Fruit fly (Drosophila melanogaster): ENCODE data around the gene cyst.

Gene cyst

DNA sequence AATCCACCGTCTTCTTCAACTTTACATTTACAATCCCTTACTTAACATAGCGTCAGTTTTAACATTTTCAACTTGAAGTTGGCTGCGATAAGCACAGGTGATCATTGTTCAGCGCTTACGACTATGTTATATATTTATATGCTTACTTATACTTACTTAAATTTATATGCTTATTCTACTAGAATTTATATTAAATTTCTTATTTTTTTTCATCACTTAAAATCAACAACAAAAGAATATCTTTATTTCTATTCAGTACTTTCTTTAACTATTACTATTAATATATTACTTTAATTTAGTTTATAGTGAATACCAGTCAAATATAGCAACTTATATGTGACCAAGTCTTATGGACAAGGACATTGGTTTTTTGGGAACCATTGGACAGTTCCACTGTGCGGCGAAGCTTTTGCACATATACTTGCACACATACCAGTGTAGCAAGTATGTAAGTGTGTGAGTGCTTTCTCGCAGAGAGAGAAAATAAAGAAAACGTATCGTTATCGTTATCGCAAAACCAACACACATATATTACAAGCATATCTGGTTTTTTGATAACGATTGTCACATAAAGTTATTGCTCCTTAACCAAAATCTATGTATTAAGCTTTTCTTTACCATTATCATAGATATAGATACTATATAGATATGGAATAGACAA is 8.7 kb upstream of the cyst start, which contains the start of gene Hasp (continued):
- TF ChIP-seq CG10274 (GFP tag; optimal IDR thresholded peaks at IDR 0.05) (no peak), CG17385 (GFP tag; optimal IDR thresholded peaks at IDR 0.05) (peak; percentile 29), corto (GFP tag; optimal IDR thresholded peaks at IDR 0.05) (no peak), grau (tag; optimal IDR thresholded peaks at IDR 0.05) (peak; percentile 66), lov (optimal IDR thresholded peaks at IDR 0.05) (no peak), lov (GFP tag; IDR thresholded peaks at IDR 0.05) (no peak), Scr (GFP tag; IDR thresholded peaks at IDR 0.05; ENCODE audit: partially characterized antibody) (peak; percentile 60), Doc2 (GFP tag; IDR thresholded peaks at IDR 0.05) (no peak), mirr (GFP tag; optimal IDR thresholded peaks at IDR 0.05) (peak; percentile 8), Ets97D (GFP tag; optimal IDR thresholded peaks at IDR 0.05) (peak; percentile 55), Nf-YA (GFP tag; IDR thresholded peaks at IDR 0.05) (no peak), CG18764 (GFP tag; optimal IDR thresholded peaks at IDR 0.05) (no peak), CG10462 (GFP tag; optimal IDR thresholded peaks at IDR 0.05) (no peak), CG10267 (tag; optimal IDR thresholded peaks at IDR 0.05) (peak; percentile 69), cas (GFP tag; IDR thresholded peaks at IDR 0.05) (peak; percentile 47; the same call in 1 of the 2 replicates), Bgb (GFP tag; IDR thresholded peaks at IDR 0.05; ENCODE audit: partially characterized antibody) (peak; percentile 58), dysf (GFP tag; IDR thresholded peaks at IDR 0.05) (peak; percentile 58; the same call in 1 of the 3 replicates), CG11504 (tag; optimal IDR thresholded peaks at IDR 0.05) (peak; percentile 64), CG5245 (GFP tag; optimal IDR thresholded peaks at IDR 0.05) (peak; percentile 24), bsh (GFP tag; optimal IDR thresholded peaks at IDR 0.05) (peak in 1 of 2 experiments; percentile 75), phol (tag; optimal IDR thresholded peaks at IDR 0.05) (peak; percentile 63), seq (GFP tag; IDR thresholded peaks at IDR 0.05) (0 out of 2 replicates have a peak, but pooled peaks have one; percentile 6), Myb (GFP tag; optimal IDR thresholded peaks at IDR 0.05) (peak; percentile 21), CG8089 (GFP tag; optimal IDR thresholded peaks at IDR 0.05) (no peak), C15 (GFP tag; IDR thresholded peaks at IDR 0.05) (peak; percentile 16; the same call in 1 of the 3 replicates), Fer3 (tag; optimal IDR thresholded peaks at IDR 0.05) (peak; percentile 56), CG9215 (GFP tag; IDR thresholded peaks at IDR 0.05) (no peak), CG2116 (GFP tag; optimal IDR thresholded peaks at IDR 0.05) (peak; percentile 72), CG17829 (tag; optimal IDR thresholded peaks at IDR 0.05) (peak; percentile 62), unpg (GFP tag; optimal IDR thresholded peaks at IDR 0.05) (peak; percentile 66), Chrac-16 (GFP tag; optimal IDR thresholded peaks at IDR 0.05) (peak; percentile 40), CG16813 (GFP tag; IDR thresholded peaks at IDR 0.05; ENCODE audit: partially characterized antibody) (peak; percentile 68), CG2202 (tag; optimal IDR thresholded peaks at IDR 0.05) (peak; percentile 22), CG6683 (GFP tag; optimal IDR thresholded peaks at IDR 0.05) (peak; percentile 10), Neu2 (GFP tag; optimal IDR thresholded peaks at IDR 0.05; ENCODE audit: borderline replicate concordance) (no peak), CG4617 (GFP tag; optimal IDR thresholded peaks at IDR 0.05; ENCODE audit: borderline replicate concordance) (peak; percentile 2), Rx (GFP tag; IDR thresholded peaks at IDR 0.05) (no peak), prd (optimal IDR thresholded peaks at IDR 0.05) (no peak), prd (GFP tag; IDR thresholded peaks at IDR 0.05) (peak; percentile 36), gce (GFP tag; IDR thresholded peaks at IDR 0.05) (no peak), ap (GFP tag; IDR thresholded peaks at IDR 0.05) (peak; percentile 50), esg (GFP tag; conservative IDR thresholded peaks at IDR 0.05) (peak; percentile 56), amos (GFP tag; IDR thresholded peaks at IDR 0.05; ENCODE audit: partially characterized antibody) (peak; percentile 53; the same call in 1 of the 2 replicates), gt (GFP tag; IDR thresholded peaks at IDR 0.05) (no peak), ara (GFP tag; IDR thresholded peaks at IDR 0.05) (peak; percentile 44; the same call in 1 of the 2 replicates), Lim3 (GFP tag; IDR thresholded peaks at IDR 0.05) (no peak), Hsf (GFP tag; optimal IDR thresholded peaks at IDR 0.05) (peak; percentile 18), Hr3 (GFP tag; optimal IDR thresholded peaks at IDR 0.05) (peak; percentile 6), pita (GFP tag; optimal IDR thresholded peaks at IDR 0.05) (no peak), run (tag; optimal IDR thresholded peaks at IDR 0.05) (no peak)
